Fruit fly (Drosophila melanogaster) whole organism, wandering third instar larva: ENCODE data around the gene jim.

Source experiments
- Abd-B ChIP-seq: fragments of >200 bp; optimal IDR thresholded peaks from 2 replicates; lab custom pipeline; 2017; ENCODE audit warnings: missing biosample characterization, missing genetic modification characterization
- CG32264 ChIP-seq: fragments of 200-800 bp; sonication (Bioruptor generic); optimal IDR thresholded peaks from 2 replicates; lab custom pipeline; 2016; ENCODE audit warnings: missing biosample characterization, missing genetic modification characterization
- CG9705 ChIP-seq: fragments of 200-800 bp; sonication (Bioruptor generic); optimal IDR thresholded peaks from 2 replicates; lab custom pipeline; 2018; ENCODE audit warnings: missing biosample characterization, mild to moderate bottlenecking, missing genetic modification characterization
- CrebA ChIP-seq: fragments of 200-800 bp; sonication (Bioruptor generic); optimal IDR thresholded peaks from 2 replicates; lab custom pipeline; 2016; ENCODE audit warnings: missing biosample characterization, mild to moderate bottlenecking, missing genetic modification characterization, borderline replicate concordance
- Dfd ChIP-seq: fragments of >200 bp; optimal IDR thresholded peaks from 2 replicates; lab custom pipeline; 2017; ENCODE audit warnings: missing biosample characterization, missing genetic modification characterization
- Dif ChIP-seq: fragments of 200-275, 200-300 bp; sonication (Bioruptor generic); optimal IDR thresholded peaks from 2 replicates; lab custom pipeline; 2018; ENCODE audit warnings: missing biosample characterization, missing genetic modification characterization; ENCODE audit not compliant: partially characterized antibody
- GATAd ChIP-seq: sonication (Bioruptor generic); optimal IDR thresholded peaks from 2 replicates; lab custom pipeline; 2016; ENCODE audit warnings: missing biosample characterization, missing genetic modification characterization
- HLH106 ChIP-seq: fragments of 200-800 bp; optimal IDR thresholded peaks from 3 replicates; lab custom pipeline; 2019; ENCODE audit warnings: missing biosample characterization, mild to moderate bottlenecking, missing genetic modification characterization, moderate library complexity
- Hnf4 ChIP-seq: fragments of 200-800 bp; sonication (Bioruptor generic); optimal IDR thresholded peaks from 2 replicates; lab custom pipeline; 2016; ENCODE audit warnings: missing biosample characterization, mild to moderate bottlenecking, missing genetic modification characterization
- Hr78 ChIP-seq: fragments of >200 bp; optimal IDR thresholded peaks from 2 replicates; lab custom pipeline; 2017; ENCODE audit warnings: missing biosample characterization, missing genetic modification characterization
- Hr83 ChIP-seq: fragments of 200-300 bp; sonication (Bioruptor generic); optimal IDR thresholded peaks from 2 replicates; lab custom pipeline; 2016; ENCODE audit warnings: missing biosample characterization, mild to moderate bottlenecking, missing genetic modification characterization, moderate library complexity; ENCODE audit not compliant: poor library complexity, severe bottlenecking
- Jra ChIP-seq: sonication (Bioruptor generic); optimal IDR thresholded peaks from 2 replicates; lab custom pipeline; 2016; ENCODE audit warnings: missing biosample characterization, missing genetic modification characterization
- Mio ChIP-seq: sonication (Bioruptor generic); optimal IDR thresholded peaks from 2 replicates; lab custom pipeline; 2016; ENCODE audit warnings: missing biosample characterization, missing genetic modification characterization
- Myc ChIP-seq: fragments of >200 bp; optimal IDR thresholded peaks from 2 replicates; lab custom pipeline; 2017
- N ChIP-seq: fragments of >200 bp; optimal IDR thresholded peaks from 2 replicates; lab custom pipeline; 2018; ENCODE audit warnings: missing biosample characterization, missing external identifiers, missing genetic modification characterization
- OdsH ChIP-seq: fragments of 200-800 bp; sonication (Bioruptor generic); optimal IDR thresholded peaks from 2 replicates; lab custom pipeline; 2016; ENCODE audit warnings: missing biosample characterization, mild to moderate bottlenecking, missing genetic modification characterization
- Rel ChIP-seq, 2 experiments: fragments of 200-800 bp; sonication (Bioruptor generic) in 1 of 2; optimal IDR thresholded peaks; 2 replicates in 1 of 2; 3 replicates in 1 of 2; lab custom pipeline; 2016 to 2019; ENCODE audit warnings: mild to moderate bottlenecking in 2 of 2, missing biosample characterization in 2 of 2, missing genetic modification characterization in 2 of 2, moderate library complexity in 1 of 2
- Sp1 ChIP-seq: fragments of 200-800 bp; sonication (Bioruptor generic); optimal IDR thresholded peaks from 3 replicates; lab custom pipeline; 2019; ENCODE audit warnings: missing biosample characterization, mild to moderate bottlenecking, missing genetic modification characterization, moderate library complexity
- Vsx2 ChIP-seq: fragments of 200-300, 225-300 bp; sonication (Bioruptor generic); optimal IDR thresholded peaks from 2 replicates; lab custom pipeline; 2018; ENCODE audit warnings: missing biosample characterization, missing genetic modification characterization; ENCODE audit not compliant: partially characterized antibody
- br ChIP-seq: fragments of 200-800 bp; sonication (Bioruptor generic); optimal IDR thresholded peaks from 2 replicates; lab custom pipeline; 2016; ENCODE audit warnings: missing biosample characterization, missing genetic modification characterization
- brk ChIP-seq: fragments of 200-800 bp; sonication (Bioruptor generic); optimal IDR thresholded peaks from 2 replicates; lab custom pipeline; 2016; ENCODE audit warnings: missing biosample characterization, mild to moderate bottlenecking, missing genetic modification characterization
- dl ChIP-seq, 2 experiments: fragments of 175-275, 200-275 bp in 1 of 2; fragments of 200-275 bp in 1 of 2; sonication (Bioruptor generic); optimal IDR thresholded peaks; lab custom pipeline; 2018; ENCODE audit warnings: mild to moderate bottlenecking in 2 of 2, missing biosample characterization in 2 of 2, missing genetic modification characterization in 2 of 2, moderate library complexity in 2 of 2; ENCODE audit not compliant: partially characterized antibody in 2 of 2, insufficient read depth in 1 of 2
- dmrt93B ChIP-seq: fragments of 200-800 bp; sonication (Bioruptor generic); optimal IDR thresholded peaks from 2 replicates; lab custom pipeline; 2018; ENCODE audit warnings: missing biosample characterization, mild to moderate bottlenecking, missing genetic modification characterization
- dsf ChIP-seq: sonication (Bioruptor generic); optimal IDR thresholded peaks from 2 replicates; lab custom pipeline; 2016; ENCODE audit warnings: missing biosample characterization, missing genetic modification characterization, borderline replicate concordance
- ey ChIP-seq: fragments of 200-800 bp; sonication (Bioruptor generic); optimal IDR thresholded peaks from 2 replicates; lab custom pipeline; 2016; ENCODE audit warnings: missing biosample characterization, missing genetic modification characterization
- foxo ChIP-seq, 2 experiments: fragments of 200-800 bp; sonication (Bioruptor generic); optimal IDR thresholded peaks; 2 replicates in 1 of 2; 3 replicates in 1 of 2; lab custom pipeline; 2016 to 2017; ENCODE audit warnings: missing biosample characterization in 2 of 2, missing genetic modification characterization in 2 of 2
- fru ChIP-seq: fragments of 200-800 bp; sonication (Bioruptor generic); optimal IDR thresholded peaks from 3 replicates; lab custom pipeline; 2016; ENCODE audit warnings: missing biosample characterization, mild to moderate bottlenecking, missing genetic modification characterization
- h ChIP-seq: fragments of 200-800 bp; sonication (Bioruptor generic); optimal IDR thresholded peaks from 3 replicates; lab custom pipeline; 2016; ENCODE audit warnings: missing biosample characterization, mild to moderate bottlenecking, missing genetic modification characterization
- jim ChIP-seq: fragments of 175-275, 200-325 bp; sonication (Bioruptor generic); optimal IDR thresholded peaks from 2 replicates; lab custom pipeline; 2016; ENCODE audit warnings: missing biosample characterization, mild to moderate bottlenecking, missing genetic modification characterization
- lola ChIP-seq: fragments of >200 bp; optimal IDR thresholded peaks from 2 replicates; lab custom pipeline; 2017; ENCODE audit warnings: missing biosample characterization, missing genetic modification characterization
- pan ChIP-seq: fragments of >200 bp; optimal IDR thresholded peaks from 2 replicates; lab custom pipeline; 2017
- psq ChIP-seq: fragments of 200-800 bp; sonication (Bioruptor generic); optimal IDR thresholded peaks from 3 replicates; lab custom pipeline; 2017; ENCODE audit warnings: missing biosample characterization, mild to moderate bottlenecking, missing genetic modification characterization, moderate library complexity
- rgr ChIP-seq: fragments of 200-800 bp; sonication (Bioruptor generic); optimal IDR thresholded peaks from 3 replicates; lab custom pipeline; 2016; ENCODE audit warnings: missing biosample characterization, mild to moderate bottlenecking, missing genetic modification characterization
- sage ChIP-seq: fragments of 200-800 bp; sonication (Bioruptor generic); optimal IDR thresholded peaks from 2 replicates; lab custom pipeline; 2016; ENCODE audit warnings: missing biosample characterization, mild to moderate bottlenecking, missing genetic modification characterization
- sv ChIP-seq: fragments of 200-800 bp; sonication (Bioruptor generic); optimal IDR thresholded peaks from 3 replicates; lab custom pipeline; 2016; ENCODE audit warnings: missing biosample characterization, missing genetic modification characterization
- tai ChIP-seq: sonication (Bioruptor generic); optimal IDR thresholded peaks from 2 replicates; lab custom pipeline; 2016; ENCODE audit warnings: missing biosample characterization, missing genetic modification characterization
- usp ChIP-seq: fragments of >200 bp; optimal IDR thresholded peaks from 2 replicates; lab custom pipeline; 2017; ENCODE audit warnings: missing biosample characterization, missing genetic modification characterization
- woc ChIP-seq: sonication (Bioruptor generic); optimal IDR thresholded peaks from 2 replicates; lab custom pipeline; 2016; ENCODE audit warnings: missing biosample characterization, mild to moderate bottlenecking, missing genetic modification characterization

Gene jim

DNA sequence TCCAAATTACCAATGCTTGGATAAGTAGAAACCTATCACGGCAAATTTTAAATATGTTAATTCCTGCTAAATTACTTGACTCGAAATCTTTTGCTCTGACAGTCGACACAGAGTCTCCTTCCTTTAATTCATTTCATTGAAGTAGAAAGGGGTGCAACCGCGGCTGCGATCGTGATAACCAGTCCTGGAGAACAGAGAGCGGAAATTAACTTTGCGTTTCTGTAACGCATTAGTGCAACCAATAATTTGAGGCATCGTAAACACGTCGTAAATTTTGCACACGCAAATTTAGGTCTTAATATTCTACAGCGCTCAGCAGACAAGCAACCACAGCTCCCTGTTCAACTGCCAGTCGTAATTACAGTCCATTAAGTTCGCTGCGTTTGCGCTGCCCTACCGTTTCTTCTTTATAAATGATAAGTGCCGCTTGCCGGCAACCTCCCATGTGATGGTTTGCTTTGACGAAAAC, 21.0 kb upstream of the jim start, which contains the start of gene CG32459:
Gene CG32459, minus strand, starts transcription at position 51 of the 469 bp plus-strand sequence.
- TF ChIP-seq sv (GFP tag; lab: Kevin White, UChicago) (no peak), HLH106 (tag; lab: Kevin White, UChicago) (no peak), br (GFP tag; lab: Kevin White, UChicago) (no peak), CG32264 (GFP tag; lab: Kevin White, UChicago) (no peak), Dif (GFP tag; lab: Kevin White, UChicago) (no peak), Hr83 (GFP tag; lab: Kevin White, UChicago) (no peak), Hnf4 (GFP tag; lab: Kevin White, UChicago) (no peak), lola (GFP tag; lab: Kevin White, UChicago) (no peak), Mio (no peak), CG9705 (no peak), foxo (GFP tag; optimal IDR thresholded peaks at IDR 0.05; lab: Kevin White, UChicago) (no peak), dsf (GFP tag; lab: Kevin White, UChicago) (no peak), psq (no peak), tai (no peak)

DNA sequence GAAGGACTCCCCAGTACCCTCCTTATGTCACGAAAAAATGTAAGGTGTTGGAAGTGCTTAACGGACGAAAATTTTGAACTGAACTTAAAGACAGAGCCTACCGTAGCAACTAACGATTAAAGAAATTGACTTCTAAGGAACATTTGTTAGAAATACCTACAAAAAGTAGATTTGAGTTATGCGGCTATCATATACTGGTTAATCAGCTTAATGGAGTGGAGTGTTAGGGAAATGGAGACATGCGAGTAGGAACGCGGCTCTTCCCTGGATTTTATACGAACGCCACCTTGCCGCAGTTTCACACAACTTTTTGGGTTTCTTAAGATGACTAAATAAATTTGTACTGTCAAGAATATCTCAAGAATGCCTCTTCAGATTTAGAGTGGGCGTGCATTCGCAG, 18.4 kb upstream of the jim start, which contains the start of gene CG32462:
Gene CG32462, minus strand, starts transcription at position 101 of the 400 bp plus-strand sequence.
- TF ChIP-seq foxo (GFP tag; optimal IDR thresholded peaks at IDR 0.05; lab: Kevin White, UChicago) (no peak), tai (no peak), sage (no peak), CG9705 (no peak), Abd-B (no peak), ey (GFP tag; lab: Kevin White, UChicago) (no peak), GATAd (GFP tag; lab: Kevin White, UChicago) (no peak), br (GFP tag; lab: Kevin White, UChicago) (no peak)

DNA sequence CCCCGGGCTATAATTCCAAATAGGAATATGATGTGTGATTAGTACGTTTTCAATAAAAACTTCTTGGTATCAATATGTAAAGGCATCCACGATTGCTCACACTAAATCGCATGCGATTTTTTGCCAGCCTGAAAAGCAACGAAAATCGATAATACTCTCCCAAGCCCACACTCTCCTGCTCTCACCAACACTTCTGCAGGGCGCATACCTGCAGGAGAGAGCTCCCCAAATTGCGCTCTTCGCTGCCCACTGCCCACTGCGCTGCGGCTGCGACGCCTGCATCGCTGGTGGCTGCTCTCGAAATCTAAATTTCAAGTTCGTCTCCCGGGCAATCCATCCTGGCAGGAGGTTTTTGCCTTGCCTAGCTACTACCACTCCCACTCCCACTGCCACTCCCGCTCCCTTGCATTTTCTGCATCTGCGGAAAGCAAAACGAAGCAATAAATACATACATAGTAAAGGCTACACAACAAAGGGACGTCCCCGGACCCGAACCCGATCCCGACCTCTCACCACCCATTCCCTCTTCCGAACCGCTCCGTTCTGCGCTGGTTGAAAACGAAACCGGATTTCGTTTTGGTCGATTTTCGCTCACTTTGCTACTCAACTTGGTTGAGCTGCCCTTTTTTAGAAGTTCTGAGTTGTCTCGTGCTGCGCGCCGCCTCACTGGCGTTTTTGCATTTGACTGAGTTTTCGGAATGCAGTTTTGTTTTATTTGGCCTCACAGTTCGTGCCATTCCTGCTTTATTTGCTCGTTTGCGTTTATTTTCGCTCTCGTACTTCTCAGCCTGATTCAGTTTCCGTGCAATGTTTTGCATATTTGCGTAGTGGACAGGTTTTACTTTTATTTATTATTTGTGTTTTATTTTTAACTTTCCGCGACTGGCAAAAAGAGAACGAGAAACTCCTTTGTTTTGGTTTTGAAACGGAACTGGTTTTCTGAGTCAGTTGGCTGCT, 16.5 kb upstream of the jim start:
- no peak for TF ChIP-seq usp (GFP tag; lab: Kevin White, UChicago)
- no peak for TF ChIP-seq Myc (lab: Kevin White, UChicago)
- peak; percentile 87 to 91 for TF ChIP-seq dl (GFP tag; optimal IDR thresholded peaks at IDR 0.05; lab: Kevin White, UChicago; ENCODE audit: insufficient read depth in 1 of 2, partially characterized antibody in 2 of 2)
- TF ChIP-seq GATAd (GFP tag; lab: Kevin White, UChicago): no peak
- peak; percentile 69 for TF ChIP-seq sage
- no peak for TF ChIP-seq CG32264 (GFP tag; lab: Kevin White, UChicago)
- no peak for TF ChIP-seq dsf (GFP tag; lab: Kevin White, UChicago)
- peak; percentile 95 for TF ChIP-seq Dif (GFP tag; lab: Kevin White, UChicago)
- TF ChIP-seq CG9705: no peak
- TF ChIP-seq h (GFP tag; lab: Kevin White, UChicago): peak; percentile 14
- TF ChIP-seq tai: no peak
- peak; percentile 20 for TF ChIP-seq HLH106 (tag; lab: Kevin White, UChicago)
- TF ChIP-seq OdsH (GFP tag; lab: Kevin White, UChicago): no peak
- no peak for TF ChIP-seq N (GFP tag; lab: Kevin White, UChicago)
- TF ChIP-seq brk: no peak
- TF ChIP-seq CrebA: peak; percentile 91
- no peak for TF ChIP-seq pan (lab: Kevin White, UChicago)
- TF ChIP-seq sv (GFP tag; lab: Kevin White, UChicago): no peak
- peak; percentile 75 for TF ChIP-seq fru (GFP tag; lab: Kevin White, UChicago)
- no peak for TF ChIP-seq Hr83 (GFP tag; lab: Kevin White, UChicago)
- TF ChIP-seq lola (GFP tag; lab: Kevin White, UChicago): no peak
- peak in 1 of 2 experiments; percentile 62 for TF ChIP-seq foxo (GFP tag; optimal IDR thresholded peaks at IDR 0.05; lab: Kevin White, UChicago)
- TF ChIP-seq Jra (GFP tag; lab: Kevin White, UChicago): no peak
- TF ChIP-seq psq: peak; percentile 85
- no peak for TF ChIP-seq woc (GFP tag; lab: Kevin White, UChicago)
- TF ChIP-seq Mio: no peak
- no peak for TF ChIP-seq br (GFP tag; lab: Kevin White, UChicago)
- no peak for TF ChIP-seq Dfd (GFP tag; lab: Kevin White, UChicago)
- peak; percentile 9 for TF ChIP-seq rgr (GFP tag; lab: Kevin White, UChicago)
- TF ChIP-seq Sp1 (GFP tag; lab: Kevin White, UChicago): peak; percentile 81
- no peak for TF ChIP-seq dmrt93B (GFP tag; lab: Kevin White, UChicago)
- TF ChIP-seq Rel (GFP tag; optimal IDR thresholded peaks at IDR 0.05; lab: Kevin White, UChicago): peak; percentile 91
- peak; percentile 95 for TF ChIP-seq Rel (tag; optimal IDR thresholded peaks at IDR 0.05; lab: Kevin White, UChicago)
- TF ChIP-seq Vsx2 (GFP tag; lab: Kevin White, UChicago): peak; percentile 12
- TF ChIP-seq Hnf4 (GFP tag; lab: Kevin White, UChicago): no peak
- no peak for TF ChIP-seq Abd-B
- TF ChIP-seq Hr78 (GFP tag; lab: Kevin White, UChicago): no peak
- peak; percentile 55 for TF ChIP-seq ey (GFP tag; lab: Kevin White, UChicago)
- no peak for TF ChIP-seq jim
